Fruit fly (Drosophila melanogaster): Measurements from ENCODE around the gene CG3793.

The CG3793 gene

dm6 chr2L:15761409-15762407, 2.3 kb upstream of the CG3793 start (continued):
- TF ChIP-seq pb (GFP tag; optimal IDR thresholded peaks at IDR 0.05) (no peak), CG13624 (GFP tag; optimal IDR thresholded peaks at IDR 0.05) (peak; percentile 30), Xbp1 (GFP tag; optimal IDR thresholded peaks at IDR 0.05) (peak; percentile 65), sens (GFP tag) (peak; percentile 92), scrt (GFP tag; optimal IDR thresholded peaks at IDR 0.05) (no peak), dysf (GFP tag; IDR thresholded peaks at IDR 0.05) (peak; percentile 82), NK7.1 (GFP tag; optimal IDR thresholded peaks at IDR 0.05) (peak; percentile 19), CG10147 (GFP tag; optimal IDR thresholded peaks at IDR 0.05) (no peak), Hmx (GFP tag; optimal IDR thresholded peaks at IDR 0.05) (no peak), ERR (GFP tag; optimal IDR thresholded peaks at IDR 0.05) (no peak), unc-4 (GFP tag; IDR thresholded peaks at IDR 0.05; ENCODE audit: partially characterized antibody) (no peak), Drgx (GFP tag; IDR thresholded peaks at IDR 0.05) (peak; percentile 86), CG15514 (GFP tag; optimal IDR thresholded peaks at IDR 0.05) (peak; percentile 11), sob (GFP tag; IDR thresholded peaks at IDR 0.05) (peak; percentile 56), CG1024 (GFP tag; IDR thresholded peaks at IDR 0.05) (peak; percentile 64), hkb (optimal IDR thresholded peaks at IDR 0.05) (no peak), hkb (GFP tag; IDR thresholded peaks at IDR 0.05) (peak; percentile 84), CG2678 (tag; optimal IDR thresholded peaks at IDR 0.05) (peak; percentile 86), aop (GFP tag; IDR thresholded peaks at IDR 0.05) (0 out of 2 replicates have a peak, but pooled peaks have one; percentile 4), chn (GFP tag; optimal IDR thresholded peaks at IDR 0.05) (peak; percentile 24), ATbp (GFP tag; optimal IDR thresholded peaks at IDR 0.05) (peak; percentile 69), tup (GFP tag; optimal IDR thresholded peaks at IDR 0.05) (no peak), salm (tag; optimal IDR thresholded peaks at IDR 0.05) (peak; percentile 33), CG15011 (GFP tag; optimal IDR thresholded peaks at IDR 0.05) (no peak), en (GFP tag; optimal IDR thresholded peaks at IDR 0.05) (no peak), nerfin-2 (GFP tag; IDR thresholded peaks at IDR 0.05; ENCODE audit: partially characterized antibody) (no peak), CoRest (tag; optimal IDR thresholded peaks at IDR 0.05) (peak; percentile 78), CG3847 (GFP tag; IDR thresholded peaks at IDR 0.05) (peak; percentile 57), insv (GFP tag; optimal IDR thresholded peaks at IDR 0.05) (no peak), Six4 (GFP tag; optimal IDR thresholded peaks at IDR 0.05) (peak; percentile 49), HmgD (GFP tag; optimal IDR thresholded peaks at IDR 0.05) (no peak), CG14014 (GFP tag; IDR thresholded peaks at IDR 0.05) (peak; percentile 76), lab (GFP tag; optimal IDR thresholded peaks at IDR 0.05) (peak; percentile 68), CG17385 (GFP tag; optimal IDR thresholded peaks at IDR 0.05) (peak; percentile 72), CG8290 (GFP tag; optimal IDR thresholded peaks at IDR 0.05) (no peak), CG8290 (tag; optimal IDR thresholded peaks at IDR 0.05) (no peak), CG13424 (tag; optimal IDR thresholded peaks at IDR 0.05) (peak; percentile 86), jumu (GFP tag; optimal IDR thresholded peaks at IDR 0.05) (no peak), Lpt (GFP tag; optimal IDR thresholded peaks at IDR 0.05) (no peak), Dad (GFP tag; optimal IDR thresholded peaks at IDR 0.05) (peak; percentile 20), jigr1 (GFP tag; IDR thresholded peaks at IDR 0.05) (peak; percentile 66; the same call in 2 of the 3 replicates), E2f2 (GFP tag; IDR thresholded peaks at IDR 0.05) (peak; percentile 46; the same call in 1 of the 2 replicates), CG13287 (GFP tag; IDR thresholded peaks at IDR 0.05; ENCODE audit: partially characterized antibody) (no peak), CG4730 (GFP tag; IDR thresholded peaks at IDR 0.05) (peak; percentile 74), CG8944 (GFP tag; optimal IDR thresholded peaks at IDR 0.05) (peak; percentile 15), Stat92E (GFP tag; optimal IDR thresholded peaks at IDR 0.05) (no peak), Side (GFP tag; optimal IDR thresholded peaks at IDR 0.05) (no peak), stc (GFP tag; IDR thresholded peaks at IDR 0.05) (peak; percentile 80), Myb (GFP tag; optimal IDR thresholded peaks at IDR 0.05) (no peak)

Data from whole organism, embryonic.